Worm (Caenorhabditis elegans) whole organism, dauer: ENCODE measurements around the gene col-113.

Source experiments
- unc-62 ChIP-seq: sonication (generic microtip); optimal IDR thresholded peaks from 2 replicates; lab custom pipeline; 2017; ENCODE audit warnings: missing biosample characterization, missing genetic modification reagents, missing genetic modification characterization

Gene col-113

DNA sequence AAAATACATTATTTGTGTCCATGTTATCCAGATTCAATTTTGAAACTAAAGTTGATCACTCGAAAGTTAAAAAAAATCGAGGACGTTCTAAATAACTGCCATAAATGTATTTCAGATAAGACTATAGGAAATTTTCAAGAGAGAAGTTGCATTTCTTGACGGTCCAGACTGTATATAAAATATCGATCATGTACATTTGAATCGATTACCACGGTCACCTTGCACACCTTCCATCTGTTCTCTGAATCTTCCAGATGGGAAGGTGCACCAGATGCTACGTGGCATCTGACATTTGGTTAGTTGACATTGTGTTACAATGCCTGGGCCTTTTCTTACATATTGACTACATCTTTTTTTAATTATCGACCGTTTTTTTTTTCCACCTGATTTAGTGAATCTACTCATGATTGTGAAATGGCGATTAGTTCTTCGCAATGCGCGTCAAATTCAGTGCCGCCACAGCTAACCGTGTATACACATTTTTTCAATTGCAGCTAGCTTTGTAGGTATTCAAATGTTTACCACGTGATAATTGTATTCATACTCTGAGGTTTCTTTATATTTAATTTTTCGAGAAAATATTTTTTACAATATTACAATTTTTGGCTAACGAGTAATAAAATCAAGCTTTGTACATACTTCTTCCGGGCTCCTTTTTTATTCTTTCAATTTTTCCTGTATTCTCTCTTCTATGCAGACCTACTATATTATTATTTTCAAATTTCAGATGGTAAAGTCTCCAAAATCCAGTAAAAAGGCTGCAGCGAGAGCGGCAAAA lies 15.9 kb upstream of the col-113 start, which contains the start of gene skr-16:
skr-16 (plus strand) TSS at position 728 of the 778 bp plus-strand sequence.
- TF ChIP-seq unc-62 (GFP tag; lab: Kevin White, UChicago) = no peak

DNA sequence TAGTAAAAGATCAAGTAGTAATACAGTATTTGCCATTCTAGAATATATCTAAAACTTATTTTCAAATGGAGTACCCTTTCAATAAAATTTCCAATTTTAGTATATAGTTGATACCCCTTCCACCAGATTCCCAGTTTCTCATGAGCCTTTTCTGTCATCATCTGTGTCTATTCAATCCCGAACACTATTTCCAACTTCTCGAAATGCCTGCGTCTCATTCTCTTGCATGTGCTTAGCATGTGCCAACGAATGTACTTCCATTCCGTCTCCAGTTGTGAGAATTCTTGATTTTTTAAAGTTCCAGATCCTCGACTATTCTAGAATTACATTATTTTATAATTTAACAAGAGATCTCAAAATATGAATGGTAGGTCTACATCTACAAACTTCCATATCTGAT lies 14.2 kb upstream of the col-113 start, which contains the start of gene C42D4.18:
C42D4.18 (plus strand) TSS at position 231 of the 400 bp plus-strand sequence.
- TF ChIP-seq unc-62 (GFP tag; lab: Kevin White, UChicago) = no peak

DNA sequence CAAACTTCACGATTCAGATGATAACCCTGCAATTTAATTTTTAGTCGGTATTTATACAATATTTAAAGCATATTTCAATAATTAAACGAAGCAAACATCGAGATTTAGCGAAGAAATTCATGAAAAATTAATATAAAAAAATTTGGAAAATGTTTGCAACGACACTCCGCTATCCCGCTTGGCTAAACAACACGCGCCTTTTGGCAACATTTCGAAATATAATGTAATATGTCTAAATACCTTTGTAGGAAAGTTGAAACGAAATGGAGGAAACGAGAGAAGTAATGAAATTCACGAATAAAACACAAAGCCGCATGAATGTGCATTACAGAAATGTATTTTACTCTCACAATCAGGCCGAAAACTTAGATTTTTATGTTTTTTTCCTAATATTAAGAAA lies 13.4 kb upstream of the col-113 start, which contains the start of gene rpc-1:
rpc-1 (minus strand) TSS at position 26 of the 400 bp plus-strand sequence.
- no peak for TF ChIP-seq unc-62 (GFP tag; lab: Kevin White, UChicago)

DNA sequence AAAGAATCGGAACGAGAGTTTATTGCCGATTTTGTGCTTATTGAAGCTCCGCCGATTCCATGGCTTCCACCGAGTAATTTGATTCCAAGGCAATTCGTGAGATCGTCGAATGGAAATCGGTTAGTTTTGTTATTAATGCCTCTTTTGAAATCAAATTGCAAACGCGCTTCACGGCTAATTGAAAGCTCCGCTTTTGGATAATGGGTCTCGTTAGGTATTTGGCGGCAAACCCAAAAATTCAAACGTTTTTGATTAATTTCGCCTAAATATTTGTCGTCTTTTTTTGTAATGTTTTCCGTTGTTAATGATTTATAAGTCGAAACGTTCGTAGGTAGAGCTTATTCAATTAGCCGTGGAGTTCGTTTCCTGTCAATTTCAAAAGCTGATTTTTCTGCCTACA lies 7.3 kb upstream of the col-113 start:
- TF ChIP-seq unc-62 (GFP tag; lab: Kevin White, UChicago) = no peak

DNA sequence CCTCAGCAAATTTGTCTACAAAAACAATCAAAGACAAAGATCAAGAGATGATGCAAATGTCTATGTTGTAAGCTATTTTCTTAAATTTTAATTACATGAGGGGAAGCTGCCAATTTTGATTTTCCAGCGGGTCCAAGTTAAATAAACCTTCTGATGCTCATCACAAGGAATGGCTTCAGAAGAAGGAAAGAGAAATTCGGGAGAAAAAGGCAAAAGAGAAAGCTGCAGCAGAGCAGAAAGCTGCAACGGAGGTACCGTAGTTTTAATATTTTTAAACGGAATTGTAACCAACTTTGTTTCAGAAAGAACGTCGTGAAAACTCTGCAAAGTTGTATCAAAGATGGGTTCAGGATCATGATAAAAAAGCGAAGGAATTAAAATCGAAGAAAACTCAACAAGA lies 5.9 kb upstream of the col-113 start:
- no peak for TF ChIP-seq unc-62 (GFP tag; lab: Kevin White, UChicago)

DNA sequence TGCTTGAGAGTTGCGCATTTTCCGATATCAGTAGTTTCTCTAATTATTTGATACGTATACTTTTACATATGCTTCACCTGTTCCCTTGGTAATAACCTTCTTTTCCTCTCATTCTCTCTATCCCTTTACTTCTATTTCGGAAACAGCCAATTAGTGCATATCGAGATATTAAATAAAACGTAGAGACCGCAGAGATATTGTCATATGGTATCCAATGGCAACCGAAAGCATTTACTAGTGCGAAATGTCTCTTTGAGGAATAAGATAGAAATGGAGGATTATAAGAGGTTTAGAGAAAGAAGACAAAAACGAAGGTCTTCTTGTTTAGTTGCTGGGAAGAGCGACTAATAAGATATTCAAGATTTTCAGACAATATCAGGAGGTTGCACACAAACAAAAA lies 4.0 kb upstream of the col-113 start, which contains the start of gene maph-9:
maph-9 (plus strand) TSS at position 273 of the 400 bp plus-strand sequence.
- no peak for TF ChIP-seq unc-62 (GFP tag; lab: Kevin White, UChicago)

DNA sequence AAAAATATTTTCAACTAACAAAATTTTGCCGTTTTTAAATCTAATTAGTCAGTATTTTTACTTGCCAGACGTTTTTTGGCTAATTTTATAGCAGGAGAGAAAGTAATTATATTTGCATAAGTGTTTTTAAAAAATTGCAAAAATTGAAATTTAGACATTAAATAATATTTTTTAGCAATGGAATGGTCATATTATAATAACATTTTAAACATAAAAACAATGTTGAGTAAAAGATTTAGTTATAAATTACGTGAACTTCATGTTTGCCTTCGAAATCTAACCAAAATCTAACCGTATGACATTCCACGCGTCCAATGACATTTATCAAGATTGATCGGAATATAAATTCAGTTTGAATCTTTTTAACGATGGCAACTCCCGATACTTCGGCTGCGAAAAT lies 2.0 kb upstream of the col-113 start, which contains the start of gene C34D4.2:
C34D4.2 (plus strand) TSS at position 301 of the 400 bp plus-strand sequence.
- no peak for TF ChIP-seq unc-62 (GFP tag; lab: Kevin White, UChicago)

DNA sequence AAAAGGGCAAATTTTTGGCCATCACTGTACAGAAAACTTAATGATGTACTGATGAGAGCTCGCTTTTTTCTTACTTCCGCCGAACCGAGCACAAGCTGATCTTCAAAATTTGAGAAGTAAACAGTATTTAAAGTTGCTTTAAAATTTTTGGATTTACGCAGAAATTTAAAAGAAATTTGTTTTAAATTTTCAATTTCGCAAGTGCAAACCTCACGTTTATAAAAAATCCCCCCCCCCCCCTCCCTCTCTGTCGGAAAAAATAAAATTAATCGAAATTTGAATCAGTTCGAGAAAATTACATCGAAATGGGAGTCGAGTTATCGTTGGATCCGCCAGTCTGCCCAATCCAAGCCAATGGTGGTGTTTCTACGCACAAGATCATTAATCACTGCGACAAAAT lies 1.1 kb upstream of the col-113 start, which contains the start of gene C34D4.3:
C34D4.3 (plus strand) TSS at position 301 of the 400 bp plus-strand sequence.
- no peak for TF ChIP-seq unc-62 (GFP tag; lab: Kevin White, UChicago)

DNA sequence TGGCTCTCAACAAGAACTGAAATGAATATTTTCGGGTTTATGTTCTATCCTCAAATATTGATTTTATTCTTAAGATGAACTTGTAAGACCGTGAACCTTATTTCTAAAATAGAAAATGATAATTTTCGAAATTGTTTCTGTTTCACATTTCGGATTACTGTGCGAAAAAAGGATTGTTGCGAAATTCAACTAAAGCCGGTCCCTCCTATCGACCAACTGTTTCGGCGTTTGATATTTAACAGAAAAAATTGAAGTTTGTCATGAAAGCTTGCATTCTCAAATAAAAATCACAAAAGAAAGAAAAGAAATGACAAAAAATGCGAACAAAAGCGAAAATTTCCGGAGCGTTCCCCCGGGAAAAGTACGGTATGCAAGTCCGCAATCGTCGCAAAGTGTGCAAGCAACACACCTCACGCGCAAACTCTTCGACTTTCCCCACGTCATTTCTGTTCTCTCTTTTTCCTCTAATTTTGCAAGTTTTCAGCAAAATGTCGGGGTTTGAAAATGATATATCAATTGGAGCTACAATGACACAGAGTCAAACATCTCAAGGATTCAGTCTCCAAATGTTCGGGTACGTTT lies 3.2 kb downstream of the col-113 start, which contains the start of gene C34D4.4:
C34D4.4 (plus strand) TSS at position 342 of the 582 bp plus-strand sequence.
- no peak for TF ChIP-seq unc-62 (GFP tag; lab: Kevin White, UChicago)

DNA sequence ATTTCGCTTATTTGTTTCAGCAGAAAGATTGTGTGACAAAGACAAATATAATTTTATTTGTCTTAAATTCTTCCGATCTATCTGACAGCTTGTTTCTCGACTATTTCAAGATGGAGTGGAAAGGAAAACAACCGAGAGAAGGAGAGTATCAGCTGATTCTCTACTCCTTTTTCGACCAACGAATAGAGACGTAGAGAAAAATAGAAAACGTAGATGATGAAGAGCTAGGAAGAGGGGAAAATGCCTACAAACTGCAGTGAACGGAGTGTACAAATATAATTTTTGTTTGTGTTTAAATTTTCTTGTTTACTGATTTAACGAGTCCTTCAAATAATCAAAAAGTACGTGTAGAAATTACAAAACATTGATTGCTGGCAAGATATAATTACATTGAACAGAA lies 4.6 kb downstream of the col-113 start:
- no peak for TF ChIP-seq unc-62 (GFP tag; lab: Kevin White, UChicago)

DNA sequence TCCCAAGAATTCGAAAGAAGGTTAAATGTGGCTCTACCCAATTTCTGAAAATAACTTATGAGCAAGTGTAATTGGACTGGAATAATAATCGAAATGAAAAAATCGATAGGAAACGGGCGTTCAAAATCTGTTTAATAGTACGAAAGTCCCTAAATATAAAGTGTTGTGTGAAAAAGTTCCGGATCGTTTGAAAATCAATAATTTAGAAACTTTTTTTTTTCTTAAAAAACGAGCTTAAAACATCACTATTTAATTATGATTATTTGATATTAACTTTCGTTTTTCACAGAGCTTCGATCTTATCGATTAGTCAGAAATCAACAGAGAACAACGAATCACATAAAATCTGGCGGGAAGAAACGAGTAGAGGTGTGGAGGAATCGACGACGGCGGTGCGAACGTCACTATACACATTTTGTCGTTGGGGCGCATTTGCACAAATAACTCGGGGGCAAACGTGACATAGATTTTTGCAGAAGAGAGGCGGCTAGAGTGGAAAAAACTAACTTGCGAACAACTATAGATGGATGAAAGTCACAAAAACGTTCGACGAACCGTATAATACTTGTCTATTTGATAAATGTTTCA lies 7.5 kb downstream of the col-113 start, which contains the start of gene hecd-1:
hecd-1 (minus strand) TSS at position 51 of the 588 bp plus-strand sequence.
- no peak for TF ChIP-seq unc-62 (GFP tag; lab: Kevin White, UChicago)

DNA sequence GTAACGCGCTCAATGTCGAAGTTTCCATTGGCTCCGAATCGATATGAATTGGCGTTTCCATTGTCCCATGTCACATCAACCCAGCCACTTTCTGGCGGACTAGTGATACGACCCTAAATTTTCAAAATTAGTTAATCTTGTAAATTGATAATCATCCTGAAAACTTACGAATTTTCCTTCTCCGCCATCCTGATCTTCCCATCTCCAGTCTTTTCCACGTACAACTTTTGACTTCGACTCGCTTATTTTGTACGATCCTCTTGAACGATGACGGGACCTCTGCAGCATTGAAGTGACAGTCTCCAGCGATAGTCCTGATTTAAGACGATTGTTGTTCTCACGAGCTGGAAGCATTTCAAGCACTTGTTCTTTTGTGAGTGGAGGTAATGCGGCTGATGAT lies 13.2 kb downstream of the col-113 start:
- no peak for TF ChIP-seq unc-62 (GFP tag; lab: Kevin White, UChicago)

DNA sequence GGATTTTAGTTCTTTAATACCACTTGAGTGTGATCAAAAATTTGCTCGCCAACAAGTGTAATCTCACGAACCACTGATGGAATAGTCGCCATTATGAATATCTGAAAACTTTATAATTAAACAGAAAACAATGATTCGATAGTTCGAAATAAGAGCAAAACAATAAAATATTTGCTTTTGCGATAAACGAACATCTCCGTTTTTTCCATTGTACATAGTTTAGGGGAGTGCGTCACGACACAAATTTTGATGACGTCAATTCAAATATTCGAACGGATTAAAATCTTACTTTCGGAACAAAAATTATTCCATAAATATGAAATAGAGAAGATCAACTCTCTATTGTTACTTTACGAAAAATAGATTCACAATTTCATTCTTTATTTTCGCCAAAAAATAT lies 18.3 kb downstream of the col-113 start, which contains the start of gene mutd-1:
mutd-1 (minus strand) TSS at position 101 of the 400 bp plus-strand sequence.
- TF ChIP-seq unc-62 (GFP tag; lab: Kevin White, UChicago) = no peak

DNA sequence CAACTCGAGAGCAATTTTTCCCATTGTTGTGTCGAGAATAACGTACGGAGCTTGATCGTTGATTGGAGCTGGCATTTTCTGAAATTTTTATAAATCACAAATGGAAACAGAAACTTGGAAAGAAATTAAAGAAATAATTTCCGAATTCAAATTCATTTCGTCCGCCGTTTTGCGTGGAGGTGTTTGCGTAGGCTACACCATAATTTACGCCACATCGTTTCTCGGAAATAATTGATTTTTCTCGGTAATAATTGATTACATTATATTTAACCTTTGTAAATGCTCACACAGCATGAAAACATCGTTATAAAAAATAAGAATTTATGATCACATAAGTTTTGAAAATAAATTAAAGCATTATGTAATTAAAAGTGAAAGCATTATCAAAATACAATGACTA lies 19.2 kb downstream of the col-113 start, which contains the start of gene cyn-12:
cyn-12 (minus strand) TSS at position 78 of the 400 bp plus-strand sequence.
- TF ChIP-seq unc-62 (GFP tag; lab: Kevin White, UChicago) = no peak

DNA sequence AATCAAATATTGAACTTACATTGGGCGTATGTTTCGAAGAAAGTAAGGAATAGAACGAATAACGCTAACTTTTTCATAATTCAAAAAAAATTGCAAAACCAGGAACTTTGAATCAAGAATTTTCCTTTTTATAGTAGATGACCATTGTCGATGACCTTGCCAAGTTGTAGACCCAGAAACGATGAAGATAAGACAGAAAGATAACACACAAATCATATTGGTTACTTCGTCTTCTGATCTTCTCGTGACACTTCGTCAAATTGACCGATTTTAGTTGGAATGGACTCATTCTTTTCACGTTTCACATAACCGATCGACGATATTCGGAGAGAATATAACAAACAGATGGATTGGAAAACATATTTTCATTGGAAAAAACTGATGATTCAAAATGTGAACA lies 20.5 kb downstream of the col-113 start, which contains the start of gene grsp-3:
grsp-3 (minus strand) TSS at position 149 of the 400 bp plus-strand sequence.
- TF ChIP-seq unc-62 (GFP tag; lab: Kevin White, UChicago) = no peak
